Worm (Caenorhabditis elegans) whole organism, L1 larva: ENCODE measurements around the gene srd-18.

Experiments
- C04F5.9 ChIP-seq: sonication (generic microtip); optimal IDR thresholded peaks from 2 replicates; lab custom pipeline; 2016; ENCODE audit warnings: missing genetic modification characterization, missing compliant biosample characterization
- C16A3.4 ChIP-seq: fragments of 150-350 bp; optimal IDR thresholded peaks from 2 replicates; lab custom pipeline; 2014; ENCODE audit warnings: missing biosample characterization, missing genetic modification characterization
- C34B4.2 ChIP-seq: sonication (generic microtip); optimal IDR thresholded peaks from 2 replicates; lab custom pipeline; 2017; ENCODE audit warnings: mild to moderate bottlenecking, missing genetic modification characterization, missing compliant biosample characterization
- Y116A8C.19 ChIP-seq: sonication (generic microtip); optimal IDR thresholded peaks from 2 replicates; lab custom pipeline; 2016; ENCODE audit warnings: missing compliant biosample characterization, missing genetic modification characterization, borderline replicate concordance
- aha-1 ChIP-seq: fragments of 150-350 bp; optimal IDR thresholded peaks from 2 replicates; lab custom pipeline; 2014; ENCODE audit warnings: missing biosample characterization, missing genetic modification characterization
- alr-1 ChIP-seq: fragments of 200-800 bp; sonication (Bioruptor generic); optimal IDR thresholded peaks from 2 replicates; lab custom pipeline; 2018; ENCODE audit warnings: borderline replicate concordance, mild to moderate bottlenecking, missing genetic modification characterization, missing compliant biosample characterization
- aly-2 ChIP-seq: fragments of 150-350 bp; optimal IDR thresholded peaks from 2 replicates; lab custom pipeline; 2014; ENCODE audit warnings: missing biosample characterization, missing genetic modification characterization
- ama-1 ChIP-seq: fragments of 150-350 bp; optimal IDR thresholded peaks from 2 replicates; lab custom pipeline; 2014
- blmp-1 ChIP-seq: fragments of 150-350 bp; optimal IDR thresholded peaks from 2 replicates; lab custom pipeline; 2014; ENCODE audit warnings: missing biosample characterization, missing genetic modification characterization
- ceh-63 ChIP-seq: fragments of 200-800 bp; sonication (Bioruptor generic); optimal IDR thresholded peaks from 2 replicates; lab custom pipeline; 2018; ENCODE audit warnings: mild to moderate bottlenecking, missing genetic modification characterization, missing compliant biosample characterization
- dpl-1 ChIP-seq, 3 experiments: fragments of 150-350 bp in 2 of 3; sonication (generic microtip) in 1 of 3; optimal IDR thresholded peaks; 2 replicates each; lab custom pipeline; 2014 to 2017; ENCODE audit warnings: missing biosample characterization in 3 of 3, missing genetic modification characterization in 3 of 3, missing genetic modification reagents in 3 of 3
- dsc-1 ChIP-seq: sonication (generic microtip); optimal IDR thresholded peaks from 2 replicates; lab custom pipeline; 2016; ENCODE audit warnings: mild to moderate bottlenecking, missing genetic modification characterization, missing compliant biosample characterization
- efl-3 ChIP-seq: fragments of 200-800 bp; sonication (Bioruptor generic); optimal IDR thresholded peaks from 2 replicates; lab custom pipeline; 2018; ENCODE audit warnings: mild to moderate bottlenecking, missing genetic modification characterization, missing compliant biosample characterization
- egl-13 ChIP-seq: sonication (generic microtip); optimal IDR thresholded peaks from 2 replicates; lab custom pipeline; 2016; ENCODE audit warnings: missing genotype, missing genetic modification reagents, missing genetic modification characterization, missing compliant biosample characterization
- elt-2 ChIP-seq: sonication (generic microtip); optimal IDR thresholded peaks from 2 replicates; lab custom pipeline; 2016; ENCODE audit warnings: missing genetic modification characterization, mild to moderate bottlenecking, inconsistent platforms, missing compliant biosample characterization, missing genetic modification reagents
- elt-3 ChIP-seq, 6 experiments: fragments of 150-350 bp in 1 of 6; sonication (generic microtip); optimal IDR thresholded peaks; 2 replicates each; lab custom pipeline; 2017 to 2018; ENCODE audit warnings: missing biosample characterization in 6 of 6, missing genetic modification characterization in 6 of 6, inconsistent platforms in 1 of 6
- fkh-8 ChIP-seq: sonication (generic microtip); optimal IDR thresholded peaks from 2 replicates; lab custom pipeline; 2016; ENCODE audit warnings: mild to moderate bottlenecking, missing genetic modification characterization, missing compliant biosample characterization
- fos-1 ChIP-seq: fragments of 150-350 bp; optimal IDR thresholded peaks from 2 replicates; lab custom pipeline; 2014; ENCODE audit warnings: missing biosample characterization, missing genetic modification characterization
- grh-1 ChIP-seq: fragments of 200-800 bp; sonication (Bioruptor generic); IDR thresholded peaks from 2 replicates; pipeline ENCODE4 v1.3.6; 2022; ENCODE audit warnings: missing genetic modification reagents, missing genetic modification characterization, missing compliant biosample characterization
- hlh-4 ChIP-seq: sonication (generic microtip); optimal IDR thresholded peaks from 2 replicates; lab custom pipeline; 2016; ENCODE audit warnings: mild to moderate bottlenecking, missing genetic modification characterization, missing compliant biosample characterization
- isw-1 ChIP-seq: fragments of 200-800 bp; sonication (Bioruptor generic); IDR thresholded peaks from 2 replicates; pipeline ENCODE4 v1.3.6; 2022; ENCODE audit warnings: missing genetic modification characterization, missing compliant biosample characterization
- lin-13 ChIP-seq: fragments of 150-350 bp; optimal IDR thresholded peaks from 2 replicates; lab custom pipeline; 2014; ENCODE audit warnings: missing biosample characterization, missing genetic modification reagents, missing genetic modification characterization
- lin-14 ChIP-seq: fragments of 200-800 bp; sonication (Bioruptor generic); optimal IDR thresholded peaks from 2 replicates; lab custom pipeline; 2018; ENCODE audit warnings: mild to moderate bottlenecking, missing genetic modification characterization, moderate library complexity, missing compliant biosample characterization
- lir-3 ChIP-seq: sonication (generic microtip); optimal IDR thresholded peaks from 2 replicates; lab custom pipeline; 2016; ENCODE audit warnings: mild to moderate bottlenecking, missing genetic modification characterization, moderate library complexity, missing compliant biosample characterization; ENCODE audit not compliant: poor library complexity
- mab-9 ChIP-seq: fragments of 200-800 bp; sonication (Bioruptor generic); IDR thresholded peaks from 2 replicates; pipeline ENCODE4 v1.3.6; 2022; ENCODE audit warnings: missing genetic modification reagents, missing genetic modification characterization, missing compliant biosample characterization
- mep-1 ChIP-seq: fragments of 150-350 bp; optimal IDR thresholded peaks from 2 replicates; lab custom pipeline; 2014; ENCODE audit warnings: missing biosample characterization, missing genetic modification characterization
- nhr-11 ChIP-seq: fragments of 150-350 bp; optimal IDR thresholded peaks from 2 replicates; lab custom pipeline; 2014; ENCODE audit warnings: missing biosample characterization, missing genetic modification characterization
- nhr-12 ChIP-seq: sonication (generic microtip); optimal IDR thresholded peaks from 2 replicates; lab custom pipeline; 2017; ENCODE audit warnings: missing biosample characterization, missing genetic modification characterization
- nhr-237 ChIP-seq: fragments of 150-350 bp; optimal IDR thresholded peaks from 2 replicates; lab custom pipeline; 2014; ENCODE audit warnings: missing biosample characterization, missing genetic modification characterization
- nhr-28 ChIP-seq: fragments of 150-350 bp; optimal IDR thresholded peaks from 2 replicates; lab custom pipeline; 2014; ENCODE audit warnings: missing biosample characterization, missing genetic modification characterization
- nhr-76 ChIP-seq: sonication (generic microtip); optimal IDR thresholded peaks from 2 replicates; lab custom pipeline; 2017; ENCODE audit warnings: missing biosample characterization, missing genetic modification characterization
- nhr-85 ChIP-seq: sonication (generic microtip); peaks from one replicate; lab custom pipeline; 2016; ENCODE audit warnings: missing genetic modification characterization, inconsistent platforms, missing compliant biosample characterization
- snpc-4 ChIP-seq: fragments of 150-350 bp; optimal IDR thresholded peaks from 2 replicates; lab custom pipeline; 2014; ENCODE audit warnings: missing biosample characterization, missing genetic modification characterization
- snu-23 ChIP-seq: sonication (generic microtip); optimal IDR thresholded peaks from 2 replicates; lab custom pipeline; 2016; ENCODE audit warnings: missing genetic modification characterization, missing compliant biosample characterization
- sox-4 ChIP-seq: sonication (generic microtip); optimal IDR thresholded peaks from 2 replicates; lab custom pipeline; 2016; ENCODE audit warnings: missing genetic modification characterization, missing compliant biosample characterization
- sup-37 ChIP-seq: fragments of 200-800 bp; sonication (Bioruptor generic); optimal IDR thresholded peaks from 2 replicates; lab custom pipeline; 2018; ENCODE audit warnings: mild to moderate bottlenecking, missing genetic modification characterization, missing compliant biosample characterization
- swsn-7 ChIP-seq: sonication (generic microtip); optimal IDR thresholded peaks from 2 replicates; lab custom pipeline; 2016; ENCODE audit warnings: missing genetic modification characterization, missing compliant biosample characterization
- tbx-2 ChIP-seq: sonication (generic microtip); optimal IDR thresholded peaks from 2 replicates; lab custom pipeline; 2016; ENCODE audit warnings: missing genetic modification characterization, missing compliant biosample characterization
- tlp-1 ChIP-seq: fragments of 150-350 bp; optimal IDR thresholded peaks from 2 replicates; lab custom pipeline; 2014; ENCODE audit warnings: missing biosample characterization, missing genetic modification characterization
- unc-130 ChIP-seq: fragments of 150-350 bp; optimal IDR thresholded peaks from 2 replicates; lab custom pipeline; 2017; ENCODE audit warnings: missing biosample characterization, missing genetic modification characterization, inconsistent platforms
- unc-86 ChIP-seq: sonication (generic microtip); optimal IDR thresholded peaks from 2 replicates; lab custom pipeline; 2016; ENCODE audit warnings: missing genetic modification characterization, missing compliant biosample characterization
- zag-1 ChIP-seq: fragments of 150-350 bp; optimal IDR thresholded peaks from 2 replicates; lab custom pipeline; 2014; ENCODE audit warnings: missing biosample characterization, missing genetic modification characterization
- zip-4 ChIP-seq: fragments of 200-800 bp; sonication (Bioruptor generic); optimal IDR thresholded peaks from 2 replicates; lab custom pipeline; 2018; ENCODE audit warnings: mild to moderate bottlenecking, missing genetic modification characterization, moderate library complexity, missing compliant biosample characterization
- ztf-11 ChIP-seq, 2 experiments: sonication (generic microtip); optimal IDR thresholded peaks; 2 replicates each; lab custom pipeline; 2016 to 2017; ENCODE audit warnings: missing genetic modification characterization in 2 of 2, missing biosample characterization in 1 of 2, missing compliant biosample characterization in 1 of 2

Gene srd-18

ce11 chrV:13388961-13389360 is 37.7 kb downstream of the srd-18 start:
- no peak for TF ChIP-seq ceh-63
- TF ChIP-seq zip-4 (GFP tag; lab: Kevin White, UChicago): no peak
- no peak for TF ChIP-seq lin-13 (GFP tag; lab: Kevin White, UChicago)
- no peak for TF ChIP-seq nhr-85 (tag; lab: Kevin White, UChicago)
- no peak for TF ChIP-seq blmp-1 (tag; lab: Kevin White, UChicago)
- no peak for TF ChIP-seq elt-3 (tag; optimal IDR thresholded peaks at IDR 0.05; lab: Kevin White, UChicago)
- TF ChIP-seq tbx-2 (tag; lab: Kevin White, UChicago): no peak
- no peak for TF ChIP-seq nhr-12
- no peak for TF ChIP-seq swsn-7 (tag; lab: Kevin White, UChicago)
- TF ChIP-seq lin-14 (GFP tag; lab: Kevin White, UChicago): no peak
- TF ChIP-seq ama-1 (lab: Kevin White, UChicago): no peak
- no peak for TF ChIP-seq fos-1 (tag; lab: Kevin White, UChicago)
- TF ChIP-seq egl-13: no peak
- no peak for TF ChIP-seq mab-9 (GFP tag; lab: Robert Waterston, UW)
- no peak for TF ChIP-seq tlp-1 (tag; lab: Kevin White, UChicago)

- no peak for TF ChIP-seq zag-1 (tag; lab: Kevin White, UChicago)
- TF ChIP-seq efl-3 (GFP tag; lab: Kevin White, UChicago): no peak
- no peak for TF ChIP-seq aly-2
- TF ChIP-seq mep-1 (tag; lab: Kevin White, UChicago): no peak
- no peak for TF ChIP-seq unc-86 (tag; lab: Kevin White, UChicago)
- no peak for TF ChIP-seq blmp-1 (tag; lab: Kevin White, UChicago)
- TF ChIP-seq elt-2 (tag; lab: Kevin White, UChicago): no peak
- no peak for TF ChIP-seq unc-130 (tag; lab: Kevin White, UChicago)
- no peak for TF ChIP-seq ztf-11 (tag; optimal IDR thresholded peaks at IDR 0.05; lab: Kevin White, UChicago)
- no peak for TF ChIP-seq nhr-85 (tag; lab: Kevin White, UChicago)
- no peak for TF ChIP-seq snu-23 (GFP tag; lab: Kevin White, UChicago)
- no peak for TF ChIP-seq alr-1 (tag; lab: Kevin White, UChicago)
- TF ChIP-seq nhr-28 (tag; lab: Kevin White, UChicago): no peak
- TF ChIP-seq tbx-2 (tag; lab: Kevin White, UChicago): no peak
- no peak for TF ChIP-seq nhr-237 (tag; lab: Kevin White, UChicago)
- no peak for TF ChIP-seq nhr-76 (tag; lab: Kevin White, UChicago)
- TF ChIP-seq, all 84 proteins: peak for 0
Measured at ce11 chrV:13387472-13387871, 39.2 kb downstream of the srd-18 start.

ce11 chrV:13385798-13386197 is 40.9 kb downstream of the srd-18 start, which contains the start of gene gcy-34:
Gene gcy-34, minus strand, starts transcription at chrV:13385898.
- TF ChIP-seq ztf-11 (tag; optimal IDR thresholded peaks at IDR 0.05; lab: Kevin White, UChicago): no peak
- no peak for TF ChIP-seq aha-1 (tag; lab: Kevin White, UChicago)
- TF ChIP-seq nhr-11 (tag; lab: Kevin White, UChicago): peak; percentile 1
- TF ChIP-seq dpl-1 (GFP tag; optimal IDR thresholded peaks at IDR 0.05; lab: Kevin White, UChicago): no peak
- no peak for TF ChIP-seq Y116A8C.19 (tag; lab: Kevin White, UChicago)
- TF ChIP-seq hlh-4 (tag; lab: Kevin White, UChicago): no peak
- TF ChIP-seq, all 84 proteins: peak for 1

- TF ChIP-seq elt-2 (tag; lab: Kevin White, UChicago) (peak; percentile 56), sup-37 (GFP tag; lab: Kevin White, UChicago) (no peak)
Measured at ce11 chrV:13380980-13381379, 45.7 kb downstream of the srd-18 start, which contains the start of gene cpz-2. Gene cpz-2, plus strand, starts transcription at chrV:13381189.

ce11 chrV:13380178-13380577 is 46.5 kb downstream of the srd-18 start, which contains the start of gene ifbp-1:
Gene ifbp-1, minus strand, starts transcription at chrV:13380262.
- TF ChIP-seq grh-1 (peak; percentile 100), elt-2 (tag; lab: Kevin White, UChicago) (no peak), lir-3 (tag; lab: Kevin White, UChicago) (no peak), C16A3.4 (tag; lab: Kevin White, UChicago) (peak; percentile 55), ceh-63 (no peak), fos-1 (tag; lab: Kevin White, UChicago) (no peak), mab-9 (GFP tag; lab: Robert Waterston, UW) (no peak), snpc-4 (tag; lab: Kevin White, UChicago) (no peak), snu-23 (GFP tag; lab: Kevin White, UChicago) (peak; percentile 82), dsc-1 (tag; lab: Kevin White, UChicago) (no peak), isw-1 (no peak), blmp-1 (tag; lab: Kevin White, UChicago) (peak; percentile 86), C34B4.2 (no peak), sox-4 (tag; lab: Kevin White, UChicago) (no peak), fkh-8 (tag; lab: Kevin White, UChicago) (no peak), C04F5.9 (tag; lab: Kevin White, UChicago) (no peak), ama-1 (lab: Kevin White, UChicago) (no peak), Y116A8C.19 (tag; lab: Kevin White, UChicago) (no peak), nhr-28 (tag; lab: Kevin White, UChicago) (no peak), aha-1 (tag; lab: Kevin White, UChicago) (no peak), unc-86 (tag; lab: Kevin White, UChicago) (no peak)
